Fruit fly (Drosophila melanogaster) ovary, adult (tissue): ENCODE data around the gene narya.

Experiments used
- CG17801 ChIP-seq: fragments of 200-800 bp; optimal IDR thresholded peaks from 2 replicates; lab custom pipeline; 2019; ENCODE audit warnings: missing biosample characterization, mild to moderate bottlenecking, missing genetic modification characterization, moderate library complexity; ENCODE audit not compliant: partially characterized antibody

Gene narya

dm6 chrX:19496808-19497259 lies 22.0 kb downstream of the narya start:
- no peak for TF ChIP-seq CG17801 (GFP tag; lab: Kevin White, UChicago)

DNA sequence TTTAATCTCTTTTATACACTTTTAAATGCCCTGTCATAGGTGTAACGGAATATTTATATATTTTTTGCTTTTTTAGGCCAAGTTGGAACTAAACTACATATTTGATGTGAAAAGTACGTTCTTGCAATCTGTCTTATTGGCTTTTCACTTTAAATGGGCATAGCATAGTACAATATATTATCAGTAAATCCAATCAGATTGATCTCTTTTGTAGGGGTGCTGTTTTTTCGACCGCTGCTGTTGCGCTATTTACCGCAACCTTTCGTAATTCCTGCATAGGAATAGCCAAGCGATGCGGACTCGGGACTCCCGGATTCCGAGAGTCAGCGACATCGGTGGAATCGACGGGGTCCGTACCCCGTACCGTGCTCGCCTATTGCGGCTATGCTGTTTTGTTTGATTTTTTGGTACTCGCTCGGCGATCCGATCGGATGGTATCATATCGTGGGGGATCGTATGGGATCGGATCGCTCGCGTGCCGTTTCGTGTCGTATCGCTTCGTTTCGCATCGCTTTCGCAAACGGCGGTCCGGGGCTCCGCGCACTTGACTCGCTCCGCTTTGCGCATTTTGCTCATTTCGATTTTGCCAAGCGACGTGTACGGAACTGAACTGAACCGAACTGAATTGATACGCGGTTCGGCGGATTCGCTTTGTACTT lies 23.0 kb downstream of the narya start:
- peak; percentile 60 for TF ChIP-seq CG17801 (GFP tag; lab: Kevin White, UChicago)

- TF ChIP-seq CG17801 (GFP tag; lab: Kevin White, UChicago), result no peak
Measured at dm6 chrX:19498755-19499321, 24.0 kb downstream of the narya start.

DNA sequence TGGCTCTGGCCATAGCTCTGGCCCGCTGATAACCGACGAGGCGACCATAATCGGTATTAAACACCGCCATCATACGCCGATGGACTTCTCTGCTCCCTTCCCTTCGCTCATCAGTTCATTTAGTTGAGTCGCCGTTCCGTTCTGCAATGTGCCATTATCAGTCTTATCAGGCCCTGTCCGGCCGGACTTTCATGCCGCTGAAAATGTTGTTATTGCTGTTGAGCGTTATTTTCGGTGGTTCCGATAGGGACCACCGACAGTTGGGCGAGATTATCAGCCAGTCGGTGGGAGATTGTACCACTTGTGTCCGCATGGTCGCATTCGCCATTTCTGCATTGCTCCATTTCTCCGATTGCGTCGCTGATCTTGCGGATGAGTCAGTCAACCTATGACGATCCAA lies 26.4 kb downstream of the narya start:
- no peak for TF ChIP-seq CG17801 (GFP tag; lab: Kevin White, UChicago)

DNA sequence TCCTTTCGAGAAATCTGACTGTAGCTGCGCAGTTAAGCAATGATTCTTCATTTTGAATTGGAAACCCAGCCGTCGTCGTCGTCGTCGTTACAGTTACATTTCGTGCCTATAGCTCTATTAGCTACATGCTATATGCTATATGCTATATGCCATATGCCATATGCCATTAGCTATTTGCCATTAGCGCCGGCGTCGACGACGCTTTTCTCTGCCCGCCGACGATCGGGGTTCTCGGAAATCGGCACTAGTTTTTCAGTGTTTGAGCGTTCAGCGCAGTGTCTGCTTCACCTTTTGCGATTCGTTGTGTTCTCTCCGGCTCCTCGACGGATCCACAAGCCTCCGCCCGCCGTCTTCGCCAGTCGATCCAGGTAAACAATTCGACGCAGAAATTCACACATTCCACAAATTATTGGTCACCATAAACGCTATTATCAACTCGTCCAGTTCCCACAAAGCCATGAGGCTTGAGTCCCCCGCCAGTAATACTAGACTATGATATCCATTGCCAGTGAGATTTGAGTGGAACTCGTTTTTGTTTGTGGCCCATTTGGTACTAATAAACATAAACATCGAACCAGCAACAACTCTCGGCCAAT lies 29.4 kb downstream of the narya start:
- TF ChIP-seq CG17801 (GFP tag; lab: Kevin White, UChicago), result no peak

DNA sequence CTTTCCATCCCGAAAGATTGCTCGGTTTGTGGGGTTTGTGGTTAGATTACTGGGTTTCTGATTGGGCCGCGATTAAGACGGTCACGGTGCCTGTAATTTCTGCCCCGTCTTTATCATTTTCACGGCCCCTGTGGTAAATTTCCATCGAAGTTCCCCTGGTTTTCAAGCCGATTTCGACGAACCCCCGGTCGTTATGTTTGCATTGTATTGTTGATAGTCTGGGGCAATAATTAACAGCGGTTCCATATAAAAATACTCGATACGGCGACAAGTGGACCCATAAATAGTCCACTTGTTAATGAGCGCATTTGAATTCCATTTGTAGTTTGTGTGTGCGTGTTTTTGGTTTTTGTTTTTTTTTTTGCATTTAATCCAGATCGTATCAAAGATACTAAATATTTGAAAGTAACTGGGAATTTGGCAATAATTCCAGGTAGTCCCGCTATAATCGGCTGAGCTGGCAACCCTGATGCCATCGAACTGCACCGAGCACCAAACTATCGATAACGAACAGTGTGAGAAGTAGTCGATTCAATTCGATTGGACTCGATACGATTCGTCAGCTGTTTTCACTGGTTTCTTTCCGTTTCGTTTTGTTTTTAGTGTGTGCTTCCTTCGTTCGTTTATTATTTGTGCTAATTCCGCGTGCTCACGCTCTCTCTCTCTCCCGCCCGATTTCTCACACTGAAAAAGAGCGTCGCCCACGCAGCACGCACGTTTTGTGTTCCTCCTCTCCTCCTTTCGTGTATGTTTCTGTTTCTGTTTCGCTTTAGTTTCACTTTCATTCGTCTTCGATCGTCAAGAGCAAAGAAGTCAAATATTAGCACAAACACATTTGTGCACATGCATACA lies 30.7 kb downstream of the narya start:
- peak; percentile 71 for TF ChIP-seq CG17801 (GFP tag; lab: Kevin White, UChicago)

DNA sequence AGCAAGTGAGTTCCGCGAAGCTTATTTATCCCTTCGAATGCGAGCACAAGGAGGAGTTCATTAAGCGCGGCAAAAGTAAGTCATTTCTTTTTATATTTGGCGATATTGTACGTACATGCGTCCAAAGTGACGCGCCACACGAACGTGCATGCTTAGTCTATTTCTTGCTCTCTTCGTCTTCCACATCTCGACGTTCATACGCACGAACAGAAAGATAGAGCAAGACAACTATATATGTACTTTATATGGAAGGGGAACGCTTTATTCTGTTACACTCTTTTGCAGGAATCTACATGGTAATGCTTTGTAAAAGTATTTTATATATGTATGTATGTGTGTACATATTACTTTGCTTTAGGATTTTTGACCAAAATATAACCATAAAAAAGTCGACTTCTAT lies 35.3 kb downstream of the narya start:
- TF ChIP-seq CG17801 (GFP tag; lab: Kevin White, UChicago), result no peak

DNA sequence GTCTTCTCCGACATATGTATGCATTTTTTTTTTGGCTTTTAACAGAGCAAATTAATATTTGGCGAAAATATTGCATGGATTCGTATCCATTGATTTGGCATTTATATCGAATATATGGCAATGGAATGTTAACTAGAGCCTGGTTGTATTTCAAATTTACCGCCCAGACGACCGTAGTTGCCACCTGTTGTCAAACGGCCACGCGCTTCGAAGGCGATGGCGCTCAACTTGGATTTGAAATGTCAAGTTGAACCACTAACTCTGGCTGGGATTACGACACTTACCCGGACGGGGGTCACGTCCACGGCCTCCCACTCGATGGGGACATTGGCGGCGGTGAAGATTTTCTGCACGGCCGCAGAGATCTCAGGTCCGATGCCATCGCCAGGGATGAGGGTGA lies 45.5 kb downstream of the narya start:
- no peak for TF ChIP-seq CG17801 (GFP tag; lab: Kevin White, UChicago)

- no peak for TF ChIP-seq CG17801 (GFP tag; lab: Kevin White, UChicago)
Measured at dm6 chrX:19520888-19521287, 46.0 kb downstream of the narya start.

DNA sequence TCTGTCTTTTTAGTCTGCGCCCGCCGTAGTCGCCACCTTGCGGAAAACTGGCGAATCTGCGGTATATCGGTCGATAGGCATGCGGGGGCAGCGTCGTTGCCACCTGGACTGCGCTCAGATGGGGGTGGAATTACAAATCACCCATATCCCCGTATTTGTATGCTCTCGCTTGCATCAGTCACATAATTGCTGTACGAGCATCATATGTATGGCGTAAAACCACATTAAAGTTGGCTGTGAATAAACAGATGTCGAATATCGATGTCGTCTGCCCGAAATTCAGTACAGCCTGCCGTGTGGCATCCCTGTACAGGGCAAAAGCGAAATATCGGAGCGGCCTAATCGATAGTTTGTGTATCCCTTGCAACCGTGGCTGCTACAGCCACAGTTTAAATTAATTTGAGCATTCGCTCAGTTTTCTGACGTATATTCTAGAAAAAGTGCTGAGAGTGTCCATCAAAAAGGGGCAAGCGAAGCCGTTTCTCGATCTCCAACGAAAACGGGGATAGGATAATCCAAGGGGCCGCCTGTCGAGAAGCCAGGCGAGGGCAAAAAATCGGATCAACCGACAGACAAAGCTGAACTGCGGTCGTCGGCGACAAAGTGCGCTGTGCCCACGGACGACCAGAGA lies 47.0 kb downstream of the narya start, which contains the start of the genes Idh3a and CoRest:
TSS of gene Idh3a (minus strand) at position 58 of the 631 bp plus-strand sequence.
TSS of gene CoRest (plus strand) at position 177 of the 631 bp plus-strand sequence.
- TF ChIP-seq CG17801 (GFP tag; lab: Kevin White, UChicago), result no peak

dm6 chrX:19522597-19522996 lies 47.7 kb downstream of the narya start:
- no peak for TF ChIP-seq CG17801 (GFP tag; lab: Kevin White, UChicago)
